Worm (Caenorhabditis elegans) whole organism, L2 larva: ENCODE measurements around the gene yif-1.

Experiments
- aly-2 ChIP-seq: fragments of 150-350 bp; optimal IDR thresholded peaks from 2 replicates; lab custom pipeline; 2014; ENCODE audit warnings: missing biosample characterization, missing genetic modification characterization
- blmp-1 ChIP-seq: sonication (generic microtip); optimal IDR thresholded peaks from 2 replicates; lab custom pipeline; 2017; ENCODE audit warnings: missing genetic modification characterization, mild to moderate bottlenecking, missing compliant biosample characterization, antibody characterized with exemption, moderate library complexity; ENCODE audit not compliant: insufficient read depth
- nhr-6 ChIP-seq: fragments of 150-350 bp; optimal IDR thresholded peaks from 2 replicates; lab custom pipeline; 2014; ENCODE audit warnings: missing biosample characterization, missing genetic modification characterization
- nhr-77 ChIP-seq: fragments of 150-350 bp; optimal IDR thresholded peaks from 2 replicates; lab custom pipeline; 2014; ENCODE audit warnings: missing biosample characterization, missing genetic modification characterization

ce11 chrV:10030992-10031383, 23.7 kb downstream of the yif-1 start, which contains the start of gene acl-2:
- TF ChIP-seq nhr-77 (tag; lab: Kevin White, UChicago) (no peak), nhr-6 (tag; lab: Kevin White, UChicago) (no peak), aly-2 (tag; lab: Kevin White, UChicago) (no peak), blmp-1 (tag; lab: Kevin White, UChicago) (no peak)
